Fruit fly (Drosophila melanogaster): ENCODE results near the gene elgi.

elgi gene

DNA sequence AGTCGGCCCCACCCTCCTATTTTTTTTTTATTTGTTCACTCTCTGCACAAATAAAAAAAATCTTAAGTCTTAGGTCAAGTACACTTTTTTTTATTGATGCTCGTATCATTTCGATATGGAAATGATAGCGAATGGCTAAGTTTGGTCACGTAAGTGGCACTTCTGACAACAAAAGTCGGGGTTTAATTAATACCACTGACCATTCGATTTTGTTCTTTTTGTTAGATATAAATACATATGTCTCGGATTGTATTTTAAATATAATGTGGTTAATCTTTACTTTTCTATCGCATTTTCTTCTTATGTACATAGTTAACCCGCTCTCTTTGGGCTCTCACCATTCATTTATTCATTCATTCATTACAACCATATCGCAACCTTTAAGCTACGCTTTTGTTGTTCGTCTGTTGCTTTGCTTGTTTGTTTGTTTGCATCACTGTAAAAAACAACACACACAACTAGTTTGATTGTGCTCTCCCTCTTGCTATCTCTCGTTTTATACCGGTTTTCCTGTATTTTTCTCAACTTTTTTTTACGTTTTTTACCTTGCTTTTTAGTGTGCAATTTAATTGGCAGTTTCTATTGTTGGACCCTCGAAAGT, 45.9 kb downstream of the elgi start:
- TF ChIP-seq CrebA (GFP tag; optimal IDR thresholded peaks at IDR 0.05; ENCODE audit: borderline replicate concordance) (peak; percentile 11), GATAd (GFP tag; optimal IDR thresholded peaks at IDR 0.05) (no peak), dl (GFP tag; optimal IDR thresholded peaks at IDR 0.05; ENCODE audit: insufficient read depth in 1 of 2, partially characterized antibody in 2 of 2) (no peak), Jra (GFP tag; optimal IDR thresholded peaks at IDR 0.05) (no peak), fru (GFP tag; optimal IDR thresholded peaks at IDR 0.05) (peak; percentile 34), Dfd (GFP tag; optimal IDR thresholded peaks at IDR 0.05) (no peak), Sp1 (GFP tag; optimal IDR thresholded peaks at IDR 0.05) (no peak), woc (GFP tag; optimal IDR thresholded peaks at IDR 0.05) (no peak), Hr78 (GFP tag; optimal IDR thresholded peaks at IDR 0.05) (no peak), ey (GFP tag; optimal IDR thresholded peaks at IDR 0.05) (no peak), psq (GFP tag; optimal IDR thresholded peaks at IDR 0.05) (peak; percentile 12), Hr83 (GFP tag; optimal IDR thresholded peaks at IDR 0.05; ENCODE audit: poor library complexity, severe bottlenecking) (no peak), rgr (GFP tag; optimal IDR thresholded peaks at IDR 0.05) (no peak), CG32264 (GFP tag; optimal IDR thresholded peaks at IDR 0.05) (no peak)

DNA sequence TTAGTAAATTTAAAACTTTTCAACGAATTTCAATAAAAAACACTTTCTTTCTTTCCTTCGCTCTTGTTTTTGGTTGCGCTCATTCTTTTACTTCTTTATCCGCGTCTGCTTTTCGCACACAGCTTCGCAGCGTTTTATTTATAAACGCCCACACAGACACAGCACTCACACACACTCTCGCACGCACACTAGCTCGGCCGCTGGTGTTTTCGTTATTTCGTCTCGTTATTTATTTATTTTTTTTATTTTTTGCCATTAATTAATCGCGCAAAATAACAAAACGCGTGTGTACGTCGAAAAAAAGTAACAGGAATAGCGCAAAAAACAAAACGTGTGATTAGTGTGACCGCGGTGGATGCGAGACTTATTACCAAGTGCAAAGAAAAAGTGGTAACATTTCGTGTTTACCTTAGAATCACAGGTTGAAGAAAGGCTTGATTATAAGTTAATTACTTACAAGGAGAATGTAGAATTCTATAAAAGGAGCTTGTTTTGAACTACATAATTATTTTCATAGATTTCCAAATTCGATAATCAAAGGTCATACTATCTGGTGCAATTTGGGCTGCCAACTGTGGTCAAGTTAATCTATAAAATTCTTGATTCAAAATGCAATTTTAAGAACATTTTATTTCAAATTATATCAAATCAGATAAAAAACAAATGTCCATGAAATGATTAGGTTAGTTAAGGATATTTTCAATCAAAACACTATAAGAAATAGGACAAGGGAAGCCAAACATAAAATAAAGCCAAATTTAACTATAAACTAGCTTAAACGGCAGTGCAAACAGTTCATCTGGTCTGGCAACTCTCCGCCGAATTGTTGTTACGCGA, 48.3 kb downstream of the elgi start, which contains the start of the genes hzg and mRpS31:
hzg (minus strand) TSS at position 336 of the 837 bp plus-strand sequence.
mRpS31 (plus strand) TSS at position 793 of the 837 bp plus-strand sequence.
- TF ChIP-seq Rel (GFP tag; optimal IDR thresholded peaks at IDR 0.05) (peak; percentile 25), Rel (tag; optimal IDR thresholded peaks at IDR 0.05) (peak; percentile 88), CG9705 (GFP tag; optimal IDR thresholded peaks at IDR 0.05) (peak; percentile 10), Sp1 (GFP tag; optimal IDR thresholded peaks at IDR 0.05) (peak; percentile 69), Hnf4 (GFP tag; optimal IDR thresholded peaks at IDR 0.05) (peak; percentile 59), lola (GFP tag; optimal IDR thresholded peaks at IDR 0.05) (no peak), Vsx2 (GFP tag; optimal IDR thresholded peaks at IDR 0.05; ENCODE audit: partially characterized antibody) (no peak), h (GFP tag; optimal IDR thresholded peaks at IDR 0.05) (peak; percentile 52), pan (optimal IDR thresholded peaks at IDR 0.05) (no peak), brk (GFP tag; optimal IDR thresholded peaks at IDR 0.05) (no peak), ey (GFP tag; optimal IDR thresholded peaks at IDR 0.05) (peak; percentile 57), Jra (GFP tag; optimal IDR thresholded peaks at IDR 0.05) (peak; percentile 31), dl (GFP tag; optimal IDR thresholded peaks at IDR 0.05; ENCODE audit: insufficient read depth in 1 of 2, partially characterized antibody in 2 of 2) (no peak), usp (GFP tag; optimal IDR thresholded peaks at IDR 0.05) (no peak), CrebA (GFP tag; optimal IDR thresholded peaks at IDR 0.05; ENCODE audit: borderline replicate concordance) (no peak), sv (GFP tag; optimal IDR thresholded peaks at IDR 0.05) (peak; percentile 37), Dfd (GFP tag; optimal IDR thresholded peaks at IDR 0.05) (no peak), sage (GFP tag; optimal IDR thresholded peaks at IDR 0.05) (peak; percentile 10), rgr (GFP tag; optimal IDR thresholded peaks at IDR 0.05) (peak; percentile 38), dmrt93B (GFP tag; optimal IDR thresholded peaks at IDR 0.05) (peak; percentile 4), CG32264 (GFP tag; optimal IDR thresholded peaks at IDR 0.05) (no peak), jim (GFP tag; optimal IDR thresholded peaks at IDR 0.05) (no peak), Myc (optimal IDR thresholded peaks at IDR 0.05) (peak; percentile 93), Dif (GFP tag; optimal IDR thresholded peaks at IDR 0.05; ENCODE audit: partially characterized antibody) (no peak), Hr83 (GFP tag; optimal IDR thresholded peaks at IDR 0.05; ENCODE audit: poor library complexity, severe bottlenecking) (peak; percentile 28), Mio (GFP tag; optimal IDR thresholded peaks at IDR 0.05) (no peak), Hr78 (GFP tag; optimal IDR thresholded peaks at IDR 0.05) (no peak), HLH106 (tag; optimal IDR thresholded peaks at IDR 0.05) (peak; percentile 74), OdsH (GFP tag; optimal IDR thresholded peaks at IDR 0.05) (peak; percentile 51), tai (GFP tag; optimal IDR thresholded peaks at IDR 0.05) (no peak), fru (GFP tag; optimal IDR thresholded peaks at IDR 0.05) (peak; percentile 45), Abd-B (GFP tag; optimal IDR thresholded peaks at IDR 0.05) (no peak), N (GFP tag; optimal IDR thresholded peaks at IDR 0.05) (no peak), foxo (GFP tag; optimal IDR thresholded peaks at IDR 0.05) (peak; percentile 39 to 63), GATAd (GFP tag; optimal IDR thresholded peaks at IDR 0.05) (no peak), dsf (GFP tag; optimal IDR thresholded peaks at IDR 0.05; ENCODE audit: borderline replicate concordance) (peak; percentile 33), psq (GFP tag; optimal IDR thresholded peaks at IDR 0.05) (peak; percentile 97), br (GFP tag; optimal IDR thresholded peaks at IDR 0.05) (peak; percentile 5), woc (GFP tag; optimal IDR thresholded peaks at IDR 0.05) (peak; percentile 61)

Measured in whole organism, wandering third instar larva.